Fruit fly (Drosophila melanogaster): ENCODE measurements around the gene GMF.
A peak's percentile ranks its signal among the peaks of the same experiment; 100 is the strongest.

GMF gene

DNA sequence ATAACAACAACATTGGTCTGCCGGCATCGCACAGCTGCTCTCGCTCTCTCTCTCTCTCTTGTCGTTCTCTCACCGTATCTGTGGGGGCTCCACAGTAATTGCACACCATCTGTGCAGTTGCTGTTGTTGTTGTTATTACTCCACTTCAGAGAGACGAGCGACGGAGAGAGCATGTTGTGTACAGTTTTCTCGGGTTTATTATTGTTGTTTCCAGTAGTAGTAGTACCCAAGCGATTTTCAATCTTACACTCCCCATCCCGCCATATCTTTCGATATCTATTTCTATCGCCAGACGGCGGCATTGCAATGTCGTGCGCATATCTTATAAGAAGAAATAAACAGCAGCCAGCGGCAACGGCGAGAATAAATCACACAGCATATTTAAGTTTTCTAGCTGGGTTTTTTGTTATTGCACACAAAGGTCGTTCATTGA is 34.6 kb downstream of the GMF start (continued):
- no peak for TF ChIP-seq CG7928 (GFP tag; optimal IDR thresholded peaks at IDR 0.05)
- TF ChIP-seq tna (GFP tag; IDR thresholded peaks at IDR 0.05; ENCODE audit: partially characterized antibody) = no peak
- peak; percentile 30 for TF ChIP-seq nau (GFP tag; optimal IDR thresholded peaks at IDR 0.05)
- no peak for TF ChIP-seq CG10431 (GFP tag; optimal IDR thresholded peaks at IDR 0.05)
- no peak for TF ChIP-seq Hr3 (GFP tag; optimal IDR thresholded peaks at IDR 0.05)
- TF ChIP-seq Med (GFP tag) = peak; percentile 75
- TF ChIP-seq Side (GFP tag; optimal IDR thresholded peaks at IDR 0.05) = no peak
- TF ChIP-seq amos (GFP tag; IDR thresholded peaks at IDR 0.05; ENCODE audit: partially characterized antibody) = no peak
- no peak for TF ChIP-seq CG12236 (GFP tag; optimal IDR thresholded peaks at IDR 0.05)
- no peak for TF ChIP-seq unc-4 (GFP tag; IDR thresholded peaks at IDR 0.05; ENCODE audit: partially characterized antibody)
- TF ChIP-seq CG8281 (tag; optimal IDR thresholded peaks at IDR 0.05) = no peak
- no peak for TF ChIP-seq CG9727 (GFP tag; optimal IDR thresholded peaks at IDR 0.05)
- no peak for TF ChIP-seq gsb-n (tag; optimal IDR thresholded peaks at IDR 0.05)
- TF ChIP-seq mld (GFP tag; IDR thresholded peaks at IDR 0.05; ENCODE audit: partially characterized antibody) = no peak
- TF ChIP-seq Oli (tag; optimal IDR thresholded peaks at IDR 0.05) = no peak
- peak; percentile 12 for TF ChIP-seq Fer1 (GFP tag; optimal IDR thresholded peaks at IDR 0.05)
- TF ChIP-seq CG6689 (GFP tag; IDR thresholded peaks at IDR 0.05) = no peak
- TF ChIP-seq Dip3 (GFP tag; optimal IDR thresholded peaks at IDR 0.05) = no peak
- no peak for TF ChIP-seq lab (GFP tag; optimal IDR thresholded peaks at IDR 0.05)
- no peak for TF ChIP-seq sens (GFP tag)
- TF ChIP-seq hb (GFP tag; IDR thresholded peaks at IDR 0.05; ENCODE audit: partially characterized antibody) = no peak
- peak in 1 of 2 experiments; percentile 11 for TF ChIP-seq Hr78 (GFP tag; optimal IDR thresholded peaks at IDR 0.05)
- no peak for TF ChIP-seq dpn (GFP tag; optimal IDR thresholded peaks at IDR 0.05)
- TF ChIP-seq tio (GFP tag; optimal IDR thresholded peaks at IDR 0.05) = no peak
- no peak for TF ChIP-seq CG16779 (GFP tag; IDR thresholded peaks at IDR 0.05)
- TF ChIP-seq Hr51 (GFP tag; optimal IDR thresholded peaks at IDR 0.05) = no peak
- no peak for TF ChIP-seq CG12391 (tag; optimal IDR thresholded peaks at IDR 0.05)
- TF ChIP-seq D (optimal IDR thresholded peaks at IDR 0.05) = no peak
- TF ChIP-seq D (GFP tag; optimal IDR thresholded peaks at IDR 0.05) = no peak
- TF ChIP-seq unpg (GFP tag; optimal IDR thresholded peaks at IDR 0.05) = no peak
- no peak for TF ChIP-seq tx (GFP tag; optimal IDR thresholded peaks at IDR 0.05)
- TF ChIP-seq gem (tag; optimal IDR thresholded peaks at IDR 0.05) = no peak
- peak; percentile 12 for TF ChIP-seq kni (GFP tag; optimal IDR thresholded peaks at IDR 0.05)
- no peak for TF ChIP-seq grau (tag; optimal IDR thresholded peaks at IDR 0.05)
- peak in 1 of 2 experiments; percentile 70 for TF ChIP-seq crp (GFP tag; optimal IDR thresholded peaks at IDR 0.05)
- TF ChIP-seq Dek (tag; optimal IDR thresholded peaks at IDR 0.05) = no peak
- TF ChIP-seq Camta (GFP tag; optimal IDR thresholded peaks at IDR 0.05) = no peak
- TF ChIP-seq Tbp (GFP tag; optimal IDR thresholded peaks at IDR 0.05) = no peak
- TF ChIP-seq Dfd (GFP tag; optimal IDR thresholded peaks at IDR 0.05) = no peak

Measured in whole organism, embryonic.